Worm (Caenorhabditis elegans) whole organism, dauer: ENCODE results near the gene Y113G7A.16.

ENCODE experiments used
- unc-62 ChIP-seq: sonication (generic microtip); optimal IDR thresholded peaks from 2 replicates; lab custom pipeline; 2017; ENCODE audit warnings: missing biosample characterization, missing genetic modification reagents, missing genetic modification characterization

The Y113G7A.16 gene

ce11 chrV:20037287-20037686 is at the start of gene Y113G7A.16:
Gene Y113G7A.16, plus strand, starts transcription at chrV:20037587.
- no peak for TF ChIP-seq unc-62 (GFP tag; lab: Kevin White, UChicago)

- no peak for TF ChIP-seq unc-62 (GFP tag; lab: Kevin White, UChicago)
These were observed 49.7 kb upstream of the Y113G7A.16 start, which contains the start of gene sri-67 for ce11 chrV:19987684-19988083. Gene sri-67, plus strand, starts transcription at chrV:19987984.

- TF ChIP-seq unc-62 (GFP tag; lab: Kevin White, UChicago): no peak
These were observed 43.3 kb upstream of the Y113G7A.16 start, which contains the start of gene Y60A3A.25 for ce11 chrV:19994093-19994492. Gene Y60A3A.25, minus strand, starts transcription at chrV:19994193.

ce11 chrV:19994665-19995064 is 42.7 kb upstream of the Y113G7A.16 start:
- TF ChIP-seq unc-62 (GFP tag; lab: Kevin White, UChicago): no peak

- TF ChIP-seq unc-62 (GFP tag; lab: Kevin White, UChicago): no peak
These were observed 39.9 kb upstream of the Y113G7A.16 start for ce11 chrV:19997481-19997880.

ce11 chrV:19998203-19998836 is 39.1 kb upstream of the Y113G7A.16 start:
- no peak for TF ChIP-seq unc-62 (GFP tag; lab: Kevin White, UChicago)

ce11 chrV:19999100-19999499 is 38.3 kb upstream of the Y113G7A.16 start:
- no peak for TF ChIP-seq unc-62 (GFP tag; lab: Kevin White, UChicago)

ce11 chrV:19999789-20000188 is 37.6 kb upstream of the Y113G7A.16 start:
- TF ChIP-seq unc-62 (GFP tag; lab: Kevin White, UChicago): no peak

ce11 chrV:20000639-20001038 is 36.7 kb upstream of the Y113G7A.16 start:
- TF ChIP-seq unc-62 (GFP tag; lab: Kevin White, UChicago): no peak

ce11 chrV:20002194-20002593 is 35.2 kb upstream of the Y113G7A.16 start:
- TF ChIP-seq unc-62 (GFP tag; lab: Kevin White, UChicago): no peak

ce11 chrV:20004385-20004784 is 33.0 kb upstream of the Y113G7A.16 start, which contains the start of gene unc-51:
Gene unc-51, minus strand, starts transcription at chrV:20004485.
- no peak for TF ChIP-seq unc-62 (GFP tag; lab: Kevin White, UChicago)

- no peak for TF ChIP-seq unc-62 (GFP tag; lab: Kevin White, UChicago)
These were observed 31.7 kb upstream of the Y113G7A.16 start for ce11 chrV:20005724-20006132.

- TF ChIP-seq unc-62 (GFP tag; lab: Kevin White, UChicago): no peak
These were observed 29.9 kb upstream of the Y113G7A.16 start, which contains the start of gene Y60A3A.23 for ce11 chrV:20007470-20007869. Gene Y60A3A.23, plus strand, starts transcription at chrV:20007770.

- TF ChIP-seq unc-62 (GFP tag; lab: Kevin White, UChicago): no peak
These were observed 26.2 kb upstream of the Y113G7A.16 start for ce11 chrV:20011199-20011598.

- no peak for TF ChIP-seq unc-62 (GFP tag; lab: Kevin White, UChicago)
These were observed 25.7 kb upstream of the Y113G7A.16 start, which contains the start of gene Y60A3A.21 for ce11 chrV:20011654-20012053. Gene Y60A3A.21, plus strand, starts transcription at chrV:20011954.

- no peak for TF ChIP-seq unc-62 (GFP tag; lab: Kevin White, UChicago)
These were observed 16.0 kb upstream of the Y113G7A.16 start for ce11 chrV:20021347-20021746.

- no peak for TF ChIP-seq unc-62 (GFP tag; lab: Kevin White, UChicago)
These were observed 14.4 kb upstream of the Y113G7A.16 start, which contains the start of gene lgc-55 for ce11 chrV:20022996-20023456. Gene lgc-55, plus strand, starts transcription at chrV:20023046.
